Worm (Caenorhabditis elegans): ENCODE results near the gene Y68A4A.10.

The Y68A4A.10 gene

DNA sequence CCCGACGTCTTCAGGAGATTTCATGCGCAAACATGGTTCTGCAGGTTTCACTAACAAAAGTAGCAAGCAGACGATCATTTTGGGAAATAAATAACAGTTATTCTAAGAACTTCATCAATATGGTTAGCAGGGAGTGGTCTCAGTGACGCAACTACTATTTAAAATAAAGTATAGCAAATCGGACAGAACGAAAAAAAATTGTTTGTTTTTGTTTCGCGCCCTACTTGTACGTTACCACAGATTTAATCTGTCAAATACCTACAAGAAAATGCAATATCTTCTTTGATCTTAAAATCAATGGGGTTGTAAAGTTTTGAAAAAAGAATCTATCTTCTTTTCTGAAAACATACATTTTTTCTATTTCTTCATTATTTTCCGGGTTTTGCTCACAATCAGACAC, 3.0 kb upstream of the Y68A4A.10 start, which contains the start of gene srz-96:
Gene srz-96 (plus strand): TSS at position 301 of the 400 bp plus-strand sequence.
- TF ChIP-seq F13H6.1 (tag; optimal IDR thresholded peaks at IDR 0.05) (no peak), syd-9 (tag; optimal IDR thresholded peaks at IDR 0.05) (no peak), fax-1 (tag; optimal IDR thresholded peaks at IDR 0.05) (no peak), hlh-6 (tag; optimal IDR thresholded peaks at IDR 0.05) (no peak), ceh-9 (tag; optimal IDR thresholded peaks at IDR 0.05) (no peak)

DNA sequence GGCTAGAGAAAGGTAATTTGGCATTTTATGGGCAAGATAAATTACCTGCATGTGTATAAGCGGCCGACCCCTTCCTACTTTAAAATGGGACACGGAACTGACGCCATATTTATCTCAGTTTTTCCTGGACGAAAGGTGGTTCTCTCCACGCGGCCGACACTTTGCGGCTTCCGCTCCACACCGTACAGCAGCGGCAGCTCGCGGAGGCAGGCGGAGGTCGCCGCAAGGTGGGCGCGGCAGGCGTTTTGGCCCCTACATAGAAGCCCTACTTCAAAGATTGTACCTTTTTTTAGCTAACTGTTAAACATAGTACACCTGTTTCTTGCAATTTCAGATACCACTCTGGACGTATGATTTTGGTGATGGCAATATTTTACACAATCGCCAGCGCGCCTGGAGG, 4.5 kb downstream of the Y68A4A.10 start:
- TF ChIP-seq ahr-1 (tag; optimal IDR thresholded peaks at IDR 0.05), result no peak

- TF ChIP-seq unc-42 (tag; optimal IDR thresholded peaks at IDR 0.05), result no peak
- TF ChIP-seq T23F11.4 (GFP tag; optimal IDR thresholded peaks at IDR 0.05), result no peak
- no peak for TF ChIP-seq gmeb-2 (tag; optimal IDR thresholded peaks at IDR 0.05)
- TF ChIP-seq elt-2 (tag; optimal IDR thresholded peaks at IDR 0.05), result no peak
- TF ChIP-seq pat-9 (tag; optimal IDR thresholded peaks at IDR 0.05), result no peak
- TF ChIP-seq ztf-16 (tag; optimal IDR thresholded peaks at IDR 0.05), result no peak
- no peak for TF ChIP-seq fkh-6 (tag; optimal IDR thresholded peaks at IDR 0.05)
- no peak for TF ChIP-seq ceh-48 (tag; optimal IDR thresholded peaks at IDR 0.05)
- no peak for TF ChIP-seq hlh-6 (tag; optimal IDR thresholded peaks at IDR 0.05)
- no peak for TF ChIP-seq ceh-45 (GFP tag; IDR thresholded peaks at IDR 0.05)
- TF ChIP-seq hlh-30 (tag; optimal IDR thresholded peaks at IDR 0.05; ENCODE audit: insufficient read depth), result no peak
- TF ChIP-seq rnt-1 (tag; optimal IDR thresholded peaks at IDR 0.05), result no peak
- no peak for TF ChIP-seq ceh-31 (tag; optimal IDR thresholded peaks at IDR 0.05)
- no peak for TF ChIP-seq ceh-14 (tag; optimal IDR thresholded peaks at IDR 0.05)
- no peak for TF ChIP-seq C08G9.2 (tag; optimal IDR thresholded peaks at IDR 0.05)
- no peak for TF ChIP-seq unc-55 (GFP tag; optimal IDR thresholded peaks at IDR 0.05)
- TF ChIP-seq ref-2 (tag; optimal IDR thresholded peaks at IDR 0.05), result no peak
- TF ChIP-seq hlh-8 (tag; optimal IDR thresholded peaks at IDR 0.05), result no peak
These were observed 6.1 kb downstream of the Y68A4A.10 start, which contains the start of gene Y68A4A.13 for ce11 chrV:17208045-17208444. Y68A4A.13 (minus strand) TSS chrV:17208145.

DNA sequence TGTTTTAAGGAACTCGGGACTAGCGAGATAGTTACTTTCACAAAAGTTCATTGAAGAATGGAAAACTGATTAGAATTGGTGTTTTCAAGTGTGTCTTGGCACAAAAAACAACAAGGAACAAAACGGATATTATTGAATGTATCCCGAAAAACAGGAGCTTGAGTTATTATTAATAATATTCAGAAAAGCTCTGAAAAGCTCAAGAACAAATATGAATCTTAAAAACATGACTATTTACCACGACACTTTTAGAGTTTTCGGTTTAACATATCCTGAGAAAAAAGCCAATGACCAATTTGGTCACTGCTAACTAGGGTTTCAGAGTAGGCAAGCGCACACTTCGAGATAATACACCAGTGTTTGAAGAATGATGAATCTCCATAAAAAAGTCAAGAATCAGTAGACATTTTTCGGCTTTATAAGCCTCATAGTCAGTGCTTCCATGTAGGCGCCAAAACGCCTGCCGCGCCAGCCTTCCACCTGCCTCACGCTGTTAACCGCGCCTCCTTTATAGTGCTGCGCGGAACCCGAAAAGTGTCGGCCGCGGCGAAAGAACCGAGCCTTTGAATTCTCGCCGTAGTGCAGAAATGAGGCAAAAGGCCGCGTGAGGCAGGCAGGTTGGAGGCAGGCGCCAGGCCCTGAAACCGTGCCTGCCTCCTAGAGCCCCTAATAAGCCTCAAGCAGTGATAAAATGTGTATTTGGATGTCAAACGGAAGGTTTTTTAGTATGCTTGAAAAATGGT, 10.2 kb downstream of the Y68A4A.10 start, which contains the start of gene srh-236:
Gene srh-236 (minus strand): TSS at position 51 of the 743 bp plus-strand sequence.
- peak; percentile 59 for TF ChIP-seq pag-3 (tag; optimal IDR thresholded peaks at IDR 0.05; ENCODE audit: borderline replicate concordance)
- TF ChIP-seq hlh-8 (tag; optimal IDR thresholded peaks at IDR 0.05), result no peak

ce11 chrV:17212743-17213142, 10.8 kb downstream of the Y68A4A.10 start, which contains the start of gene srh-113:
srh-113 (plus strand) TSS chrV:17213043.
- TF ChIP-seq unc-3 (GFP tag; conservative IDR thresholded peaks at IDR 0.05), result no peak
- no peak for TF ChIP-seq unc-3 (tag; optimal IDR thresholded peaks at IDR 0.05)
- no peak for TF ChIP-seq sox-2 (GFP tag; IDR thresholded peaks at IDR 0.05)
- no peak for TF ChIP-seq dve-1 (tag; optimal IDR thresholded peaks at IDR 0.05)
- no peak for TF ChIP-seq hlh-30 (tag; optimal IDR thresholded peaks at IDR 0.05; ENCODE audit: insufficient read depth)
- no peak for TF ChIP-seq ztf-16 (tag; optimal IDR thresholded peaks at IDR 0.05)
- TF ChIP-seq elt-2 (tag; optimal IDR thresholded peaks at IDR 0.05), result no peak
- TF ChIP-seq ref-2 (tag; optimal IDR thresholded peaks at IDR 0.05), result no peak
- TF ChIP-seq sox-4 (tag; optimal IDR thresholded peaks at IDR 0.05), result no peak
- TF ChIP-seq ceh-6 (GFP tag; optimal IDR thresholded peaks at IDR 0.05), result no peak
- TF ChIP-seq syd-9 (tag; optimal IDR thresholded peaks at IDR 0.05), result no peak
- no peak for TF ChIP-seq nhr-11 (tag; optimal IDR thresholded peaks at IDR 0.05)
- TF ChIP-seq unc-55 (GFP tag; optimal IDR thresholded peaks at IDR 0.05), result no peak
- TF ChIP-seq hlh-13 (GFP tag; optimal IDR thresholded peaks at IDR 0.05), result no peak
- TF ChIP-seq C38D4.7 (GFP tag; optimal IDR thresholded peaks at IDR 0.05), result no peak
- TF ChIP-seq fax-1 (tag; optimal IDR thresholded peaks at IDR 0.05), result no peak
- no peak for TF ChIP-seq ceh-48 (tag; optimal IDR thresholded peaks at IDR 0.05)
- TF ChIP-seq sdc-2 (tag; optimal IDR thresholded peaks at IDR 0.05), result no peak

Measured in whole organism, late embryonic.